Fruit fly (Drosophila melanogaster) whole organism, embryonic: Measurements from ENCODE around the gene Lrrk.

Experiments used
- Antp ChIP-seq: fragments of 200-800 bp; sonication (Bioruptor generic); optimal IDR thresholded peaks from 3 replicates; lab custom pipeline; 2016; ENCODE audit warnings: missing biosample characterization, missing genetic modification characterization
- C15 ChIP-seq: fragments of 200-800 bp; sonication (Bioruptor generic); IDR thresholded peaks from 3 replicates; pipeline ENCODE4 v1.3.6; 2022; ENCODE audit warnings: missing biosample characterization, missing genetic modification characterization
- CG10366 ChIP-seq: fragments of 200-800 bp; sonication (Bioruptor generic); IDR thresholded peaks from 2 replicates; pipeline ENCODE4 v1.3.6; 2022; ENCODE audit warnings: missing biosample characterization, missing genetic modification characterization
- CG11085 ChIP-seq: fragments of 200-800 bp; sonication (Bioruptor generic); IDR thresholded peaks from 2 replicates; pipeline ENCODE4 v1.3.6; 2022; ENCODE audit warnings: missing biosample characterization, missing genetic modification characterization
- CG11560 ChIP-seq: fragments of 200-800 bp; sonication (Bioruptor generic); IDR thresholded peaks from 3 replicates; pipeline ENCODE4 v1.3.6; 2022; ENCODE audit warnings: missing biosample characterization, missing genetic modification characterization
- CG12071 ChIP-seq: fragments of 200-800 bp; sonication (Bioruptor generic); optimal IDR thresholded peaks from 3 replicates; lab custom pipeline; 2018; ENCODE audit warnings: missing biosample characterization, mild to moderate bottlenecking, missing genetic modification characterization
- CG12104 ChIP-seq: fragments of 200-800 bp; sonication (Bioruptor generic); optimal IDR thresholded peaks from 3 replicates; lab custom pipeline; 2016; ENCODE audit warnings: missing biosample characterization, missing genetic modification characterization
- CG12769 ChIP-seq: fragments of 200-800 bp; sonication (Bioruptor generic); optimal IDR thresholded peaks from 2 replicates; lab custom pipeline; 2019; ENCODE audit warnings: missing biosample characterization, mild to moderate bottlenecking, missing genetic modification characterization, moderate library complexity
- CG16863 ChIP-seq: fragments of 200-800 bp; sonication (Bioruptor generic); optimal IDR thresholded peaks from 3 replicates; lab custom pipeline; 2016; ENCODE audit warnings: missing biosample characterization, missing genetic modification characterization
- CG17612 ChIP-seq: fragments of 200-800 bp; sonication (Bioruptor generic); IDR thresholded peaks from 2 replicates; pipeline ENCODE4 v1.3.6; 2022; ENCODE audit warnings: missing biosample characterization, missing genetic modification characterization
- CG2678 ChIP-seq: fragments of 200-800 bp; sonication (Bioruptor generic); optimal IDR thresholded peaks from 3 replicates; lab custom pipeline; 2019; ENCODE audit warnings: missing biosample characterization, mild to moderate bottlenecking, missing genetic modification characterization, moderate library complexity
- CG30431 ChIP-seq: fragments of 200-800 bp; sonication (Bioruptor generic); optimal IDR thresholded peaks from 2 replicates; lab custom pipeline; 2017; ENCODE audit warnings: missing biosample characterization, missing genetic modification characterization
- CG3163 ChIP-seq: fragments of 200-800 bp; sonication (Bioruptor generic); optimal IDR thresholded peaks from 3 replicates; lab custom pipeline; 2016; ENCODE audit warnings: missing biosample characterization, missing genetic modification characterization
- CG33213 ChIP-seq: fragments of 200-800 bp; sonication (Bioruptor generic); optimal IDR thresholded peaks from 3 replicates; lab custom pipeline; 2016; ENCODE audit warnings: missing biosample characterization, missing genetic modification characterization
- CG4617 ChIP-seq: fragments of 200-800 bp; sonication (Bioruptor generic); optimal IDR thresholded peaks from 3 replicates; lab custom pipeline; 2016; ENCODE audit warnings: missing biosample characterization, missing genetic modification characterization, borderline replicate concordance
- CG6683 ChIP-seq: fragments of 200-800 bp; sonication (Bioruptor generic); optimal IDR thresholded peaks from 2 replicates; lab custom pipeline; 2017; ENCODE audit warnings: missing biosample characterization, mild to moderate bottlenecking, missing genetic modification characterization, missing genetic modification reagents
- CG7839 ChIP-seq: fragments of 200-800 bp; sonication (Bioruptor generic); optimal IDR thresholded peaks from 3 replicates; lab custom pipeline; 2018; ENCODE audit warnings: missing biosample characterization, mild to moderate bottlenecking, missing genetic modification characterization, moderate library complexity
- CG8089 ChIP-seq: fragments of 200-800 bp; sonication (Bioruptor generic); optimal IDR thresholded peaks from 3 replicates; lab custom pipeline; 2016; ENCODE audit warnings: missing biosample characterization, missing genetic modification characterization
- CG8359 ChIP-seq: fragments of 200-800 bp; sonication (Bioruptor generic); optimal IDR thresholded peaks from 2 replicates; lab custom pipeline; 2017; ENCODE audit warnings: missing biosample characterization, mild to moderate bottlenecking, missing genetic modification characterization, borderline replicate concordance
- CG9215 ChIP-seq: fragments of 200-800 bp; sonication (Bioruptor generic); IDR thresholded peaks from 2 replicates; pipeline ENCODE4 v1.3.6; 2022; ENCODE audit warnings: missing biosample characterization, missing genetic modification characterization
- CG9727 ChIP-seq: fragments of 200-800 bp; sonication (Bioruptor generic); optimal IDR thresholded peaks from 3 replicates; lab custom pipeline; 2017; ENCODE audit warnings: missing biosample characterization, mild to moderate bottlenecking, missing genetic modification characterization
- Dfd ChIP-seq, 2 experiments: fragments of >200 bp; optimal IDR thresholded peaks; 2 replicates each; lab custom pipeline; 2017; ENCODE audit warnings: missing biosample characterization in 2 of 2, missing genetic modification characterization in 2 of 2
- Ets97D ChIP-seq: fragments of 200-800 bp; sonication (Bioruptor generic); optimal IDR thresholded peaks from 3 replicates; lab custom pipeline; 2016; ENCODE audit warnings: missing biosample characterization, missing genetic modification characterization
- Hey ChIP-seq: fragments of 200-800 bp; sonication (Bioruptor generic); optimal IDR thresholded peaks from 3 replicates; lab custom pipeline; 2018; ENCODE audit warnings: missing biosample characterization, mild to moderate bottlenecking, missing genetic modification characterization
- Hr51 ChIP-seq, 2 experiments: fragments of 200-800 bp; sonication (Bioruptor generic); optimal IDR thresholded peaks; 2 replicates in 1 of 2; 3 replicates in 1 of 2; lab custom pipeline; 2016 to 2018; ENCODE audit warnings: missing biosample characterization in 2 of 2, missing genetic modification characterization in 2 of 2, mild to moderate bottlenecking in 1 of 2, moderate library complexity in 1 of 2
- Med ChIP-seq: fragments of 200-800 bp; sonication (Bioruptor generic); peaks from one replicate; lab custom pipeline; 2016; ENCODE audit warnings: missing biosample characterization, missing genetic modification characterization, mild to moderate bottlenecking, inconsistent platforms, moderate library complexity
- Pdp1 ChIP-seq, 2 experiments: fragments of 200-800 bp; sonication (Bioruptor generic); optimal IDR thresholded peaks; 3 replicates each; lab custom pipeline; 2016; ENCODE audit warnings: missing biosample characterization in 2 of 2, missing genetic modification characterization in 2 of 2, mild to moderate bottlenecking in 1 of 2, moderate library complexity in 1 of 2
- Six4 ChIP-seq: fragments of 200-800 bp; sonication (Bioruptor generic); optimal IDR thresholded peaks from 2 replicates; lab custom pipeline; 2016; ENCODE audit warnings: missing biosample characterization, missing genetic modification characterization
- Xbp1 ChIP-seq: fragments of 200-800 bp; sonication (Bioruptor generic); optimal IDR thresholded peaks from 3 replicates; lab custom pipeline; 2016; ENCODE audit warnings: missing biosample characterization, mild to moderate bottlenecking, missing genetic modification characterization
- bowl ChIP-seq: fragments of 200-800 bp; sonication (Bioruptor generic); IDR thresholded peaks from 2 replicates; pipeline ENCODE4 v1.3.6; 2022; ENCODE audit warnings: missing biosample characterization, missing genetic modification characterization
- cad ChIP-seq: fragments of >200 bp; optimal IDR thresholded peaks from 2 replicates; lab custom pipeline; 2017; ENCODE audit warnings: missing biosample characterization, missing genetic modification characterization
- croc ChIP-seq: fragments of 200-800 bp; sonication (Bioruptor generic); conservative IDR thresholded peaks from 3 replicates; pipeline ENCODE4 v1.3.6; 2022; ENCODE audit warnings: missing biosample characterization, missing genetic modification characterization
- danr ChIP-seq: fragments of 200-800 bp; sonication (Bioruptor generic); IDR thresholded peaks from 2 replicates; pipeline ENCODE4 v1.3.6; 2022; ENCODE audit warnings: missing biosample characterization, missing genetic modification characterization
- dimm ChIP-seq: fragments of 200-800 bp; sonication (Bioruptor generic); IDR thresholded peaks from 2 replicates; pipeline ENCODE4 v1.3.6; 2022; ENCODE audit warnings: missing biosample characterization, missing genetic modification characterization
- dysf ChIP-seq: fragments of 200-800 bp; sonication (Bioruptor generic); IDR thresholded peaks from 3 replicates; pipeline ENCODE4 v1.3.6; 2022; ENCODE audit warnings: missing biosample characterization, missing genetic modification characterization
- ham ChIP-seq: fragments of 200-800 bp; sonication (Bioruptor generic); IDR thresholded peaks from 2 replicates; pipeline ENCODE4 v1.3.6; 2022; ENCODE audit warnings: missing biosample characterization, missing genetic modification characterization
- hkb ChIP-seq, 2 experiments: fragments of 200-800 bp in 1 of 2; fragments of >200 bp in 1 of 2; sonication (Bioruptor generic) in 1 of 2; IDR thresholded peaks in 1 of 2; optimal IDR thresholded peaks in 1 of 2; 2 replicates each; pipeline versions ENCODE4 v1.3.6 to Lab custom; 2017 to 2022; ENCODE audit warnings: missing biosample characterization in 1 of 2, missing genetic modification characterization in 1 of 2
- hth ChIP-seq: fragments of >200 bp; optimal IDR thresholded peaks from 2 replicates; lab custom pipeline; 2017; ENCODE audit warnings: inconsistent platforms
- inv ChIP-seq: fragments of 200-800 bp; sonication (Bioruptor generic); IDR thresholded peaks from 2 replicates; pipeline ENCODE4 v1.3.6; 2022; ENCODE audit warnings: missing biosample characterization, missing genetic modification characterization; ENCODE audit not compliant: partially characterized antibody
- oc ChIP-seq: fragments of 200-800 bp; sonication (Bioruptor generic); optimal IDR thresholded peaks from 2 replicates; lab custom pipeline; 2018; ENCODE audit warnings: missing biosample characterization, mild to moderate bottlenecking, missing genetic modification characterization, moderate library complexity
- otp ChIP-seq: fragments of 200-800 bp; sonication (Bioruptor generic); IDR thresholded peaks from 3 replicates; pipeline ENCODE4, ENCODE4 v1.3.6; 2022; ENCODE audit warnings: missing biosample characterization, missing genetic modification characterization
- pan ChIP-seq, 4 experiments: fragments of >200 bp in 3 of 4; fragments of 200-800 bp in 1 of 4; sonication (Bioruptor generic) in 1 of 4; optimal IDR thresholded peaks in 3 of 4; IDR thresholded peaks in 1 of 4; 2 replicates each; pipeline versions ENCODE4 v1.3.6 to Lab custom; 2017 to 2022; ENCODE audit warnings: missing biosample characterization in 2 of 4, missing genetic modification characterization in 2 of 4, mixed read lengths in 1 of 4
- phol ChIP-seq: fragments of 200-800 bp; sonication (Bioruptor generic); optimal IDR thresholded peaks from 3 replicates; lab custom pipeline; 2018; ENCODE audit warnings: missing biosample characterization, mild to moderate bottlenecking, missing genetic modification characterization, moderate library complexity
- ro ChIP-seq: fragments of 200-800 bp; sonication (Bioruptor generic); IDR thresholded peaks from 2 replicates; pipeline ENCODE4 v1.3.6; 2022; ENCODE audit warnings: missing biosample characterization, missing genetic modification characterization
- sna ChIP-seq: fragments of 200-800 bp; sonication (Bioruptor generic); IDR thresholded peaks from 2 replicates; pipeline ENCODE4 v1.3.6; 2022; ENCODE audit warnings: missing biosample characterization, missing genetic modification characterization; ENCODE audit not compliant: partially characterized antibody
- ttk ChIP-seq: fragments of 200-800 bp; sonication (Bioruptor generic); IDR thresholded peaks from 2 replicates; pipeline ENCODE4 v2.1.2; 2022; ENCODE audit warnings: missing biosample characterization, missing genetic modification characterization
- usp ChIP-seq: fragments of >200 bp; optimal IDR thresholded peaks from 2 replicates; lab custom pipeline; 2017; ENCODE audit warnings: missing biosample characterization, missing genetic modification characterization
- wdn ChIP-seq: fragments of 200-800 bp; sonication (Bioruptor generic); IDR thresholded peaks from 2 replicates; pipeline ENCODE4 v1.3.6; 2022; ENCODE audit warnings: missing biosample characterization, missing genetic modification characterization

Gene Lrrk

dm6 chr3R:20592517-20593462 is 42.5 kb upstream of the Lrrk start, which contains the start of the genes Pus1 and bon (continued):
- TF ChIP-seq hth: no peak
- peak; percentile 49 for TF ChIP-seq Antp
- no peak for TF ChIP-seq dysf (GFP tag; lab: Robert Waterston, UW)
- no peak for TF ChIP-seq wdn (GFP tag; lab: Robert Waterston, UW)
- peak; percentile 1 for TF ChIP-seq Six4
- TF ChIP-seq CG4617 (GFP tag; lab: Kevin White, UChicago): peak; percentile 52
- TF ChIP-seq Ets97D: peak; percentile 83
- TF ChIP-seq ham (GFP tag; lab: Robert Waterston, UW): no peak
- TF ChIP-seq CG30431 (GFP tag; lab: Kevin White, UChicago): no peak
- no peak for TF ChIP-seq Hr51 (GFP tag; optimal IDR thresholded peaks at IDR 0.05; lab: Kevin White, UChicago)
- peak; percentile 87 for TF ChIP-seq Med (GFP tag; lab: Kevin White, UChicago)
- TF ChIP-seq ro: no peak
- no peak for TF ChIP-seq ttk (GFP tag; lab: Robert Waterston, UW)
- TF ChIP-seq pan (optimal IDR thresholded peaks at IDR 0.05; lab: Kevin White, UChicago): no peak
- peak in 1 of 2 experiments; percentile 5 for TF ChIP-seq pan (GFP tag; optimal IDR thresholded peaks at IDR 0.05 in 1 of 2, IDR thresholded peaks at IDR 0.05 in 1 of 2)
- TF ChIP-seq CG8359 (GFP tag; lab: Kevin White, UChicago): no peak
- TF ChIP-seq C15 (GFP tag; lab: Robert Waterston, UW): no peak
- TF ChIP-seq CG11560 (tag; lab: Robert Waterston, UW): no peak
- peak; percentile 39 for TF ChIP-seq Xbp1 (GFP tag; lab: Kevin White, UChicago)
- TF ChIP-seq cad (GFP tag; lab: Kevin White, UChicago): no peak
- no peak for TF ChIP-seq inv (GFP tag; lab: Robert Waterston, UW)
- no peak for TF ChIP-seq CG17612 (GFP tag; lab: Robert Waterston, UW)
- no peak for TF ChIP-seq CG2678 (tag; lab: Kevin White, UChicago)
- peak in 1 of 2 experiments; percentile 87 for TF ChIP-seq Pdp1 (GFP tag; optimal IDR thresholded peaks at IDR 0.05; lab: Kevin White, UChicago)
- no peak for TF ChIP-seq CG12104 (GFP tag; lab: Kevin White, UChicago)
- TF ChIP-seq croc (GFP tag; lab: Robert Waterston, UW): no peak
- peak; percentile 1; the same call in 1 of the 3 replicates for TF ChIP-seq otp (GFP tag; lab: Robert Waterston, UW)
- TF ChIP-seq usp (GFP tag; lab: Kevin White, UChicago): no peak
- TF ChIP-seq CG16863 (GFP tag; lab: Kevin White, UChicago): no peak
- peak; percentile 99 for TF ChIP-seq phol (tag; lab: Kevin White, UChicago)
- no peak for TF ChIP-seq CG11085 (GFP tag; lab: Robert Waterston, UW)
- no peak for TF ChIP-seq CG10366 (GFP tag; lab: Robert Waterston, UW)
- TF ChIP-seq sna (GFP tag; lab: Robert Waterston, UW): no peak
- TF ChIP-seq CG3163 (GFP tag; lab: Kevin White, UChicago): no peak
- no peak for TF ChIP-seq Hey (tag; lab: Kevin White, UChicago)
- no peak for TF ChIP-seq dimm
- TF ChIP-seq oc: peak; percentile 9
- TF ChIP-seq CG12769 (tag; lab: Kevin White, UChicago): no peak
- peak; percentile 1 for TF ChIP-seq CG7839 (tag; lab: Kevin White, UChicago)
- TF ChIP-seq bowl: no peak
- no peak for TF ChIP-seq CG9727 (GFP tag; lab: Kevin White, UChicago)
- TF ChIP-seq danr (GFP tag; lab: Robert Waterston, UW): no peak
- no peak for TF ChIP-seq hkb (optimal IDR thresholded peaks at IDR 0.05; lab: Kevin White, UChicago)
- no peak for TF ChIP-seq hkb (GFP tag; IDR thresholded peaks at IDR 0.05; lab: Robert Waterston, UW)
- no peak for TF ChIP-seq CG9215 (GFP tag; lab: Robert Waterston, UW)
- no peak for TF ChIP-seq CG8089
- no peak for TF ChIP-seq CG12071 (GFP tag; lab: Kevin White, UChicago)
- no peak for TF ChIP-seq Dfd (GFP tag; optimal IDR thresholded peaks at IDR 0.05; lab: Kevin White, UChicago)
- TF ChIP-seq CG33213: peak; percentile 36
- TF ChIP-seq CG6683 (GFP tag; lab: Kevin White, UChicago): no peak
